Fruit fly (Drosophila melanogaster): ENCODE data around the gene CG15747.

Gene CG15747

dm6 chrX:13387373-13387850 lies 49.3 kb downstream of the CG15747 start, which contains the start of the genes Ype and CG1662 (continued):
- TF ChIP-seq CTCF (GFP tag; optimal IDR thresholded peaks at IDR 0.05), result peak; percentile 20
- no peak for TF ChIP-seq pros (GFP tag; optimal IDR thresholded peaks at IDR 0.05)
- TF ChIP-seq CG7928 (GFP tag; optimal IDR thresholded peaks at IDR 0.05), result peak; percentile 92
- TF ChIP-seq gt (GFP tag; IDR thresholded peaks at IDR 0.05), result no peak
- peak; percentile 44 for TF ChIP-seq Atf3 (GFP tag; optimal IDR thresholded peaks at IDR 0.05)
- peak; percentile 41 for TF ChIP-seq CG12236 (GFP tag; optimal IDR thresholded peaks at IDR 0.05)
- peak; percentile 78 for TF ChIP-seq Ptx1 (GFP tag; IDR thresholded peaks at IDR 0.05)
- TF ChIP-seq Blimp-1 (GFP tag; optimal IDR thresholded peaks at IDR 0.05), result peak; percentile 57
- no peak for TF ChIP-seq TFAM (GFP tag; optimal IDR thresholded peaks at IDR 0.05)
- no peak for TF ChIP-seq ro (GFP tag; IDR thresholded peaks at IDR 0.05)
- peak; percentile 67 for TF ChIP-seq dmrt99B (tag; optimal IDR thresholded peaks at IDR 0.05)
- TF ChIP-seq tll (GFP tag; optimal IDR thresholded peaks at IDR 0.05), result peak in 1 of 2 experiments; percentile 86
- TF ChIP-seq kay (GFP tag; optimal IDR thresholded peaks at IDR 0.05), result peak; percentile 63
- TF ChIP-seq ken (GFP tag; IDR thresholded peaks at IDR 0.05), result 0 out of 3 replicates have a peak, but pooled peaks have one; percentile 62
- peak; percentile 74 for TF ChIP-seq CG4404 (GFP tag; IDR thresholded peaks at IDR 0.05)
- TF ChIP-seq CG11696 (GFP tag; IDR thresholded peaks at IDR 0.05), result no peak; the same call in 1 of the 2 replicates
- TF ChIP-seq pnt (GFP tag; optimal IDR thresholded peaks at IDR 0.05), result peak; percentile 50
- TF ChIP-seq exex (tag; optimal IDR thresholded peaks at IDR 0.05), result peak; percentile 27
- TF ChIP-seq crc (GFP tag; optimal IDR thresholded peaks at IDR 0.05), result peak; percentile 54
- peak; percentile 3 for TF ChIP-seq abd-A (tag; optimal IDR thresholded peaks at IDR 0.05)
- TF ChIP-seq CG14441 (GFP tag; IDR thresholded peaks at IDR 0.05), result peak; percentile 60
- TF ChIP-seq CG9797 (GFP tag; optimal IDR thresholded peaks at IDR 0.05), result no peak
- TF ChIP-seq CG10209 (GFP tag; optimal IDR thresholded peaks at IDR 0.05), result peak; percentile 75
- peak; percentile 83 for TF ChIP-seq CG2678 (tag; optimal IDR thresholded peaks at IDR 0.05)
- TF ChIP-seq ems (GFP tag; optimal IDR thresholded peaks at IDR 0.05), result peak; percentile 60
- peak; percentile 42; the same call in 1 of the 3 replicates for TF ChIP-seq ase (GFP tag; IDR thresholded peaks at IDR 0.05)
- no peak for TF ChIP-seq CG16779 (GFP tag; IDR thresholded peaks at IDR 0.05)
- TF ChIP-seq C15 (GFP tag; IDR thresholded peaks at IDR 0.05), result 0 out of 3 replicates have a peak, but pooled peaks have one; percentile 39
- TF ChIP-seq Med (GFP tag), result peak; percentile 93
- peak; percentile 72 for TF ChIP-seq Dek (tag; optimal IDR thresholded peaks at IDR 0.05)
- no peak for TF ChIP-seq wor (GFP tag; IDR thresholded peaks at IDR 0.05)
- peak; percentile 78 for TF ChIP-seq CG18599 (GFP tag; optimal IDR thresholded peaks at IDR 0.05)
- TF ChIP-seq CG2889 (GFP tag; IDR thresholded peaks at IDR 0.05), result peak; percentile 50; the same call in 2 of the 3 replicates
- peak; percentile 71 for TF ChIP-seq CG31441 (GFP tag; IDR thresholded peaks at IDR 0.05)
- no peak for TF ChIP-seq CG17912 (GFP tag; optimal IDR thresholded peaks at IDR 0.05)
- peak; percentile 54 for TF ChIP-seq CG8944 (GFP tag; optimal IDR thresholded peaks at IDR 0.05)
